Worm (Caenorhabditis elegans): ENCODE data around the gene C17F4.3.

Gene C17F4.3

DNA sequence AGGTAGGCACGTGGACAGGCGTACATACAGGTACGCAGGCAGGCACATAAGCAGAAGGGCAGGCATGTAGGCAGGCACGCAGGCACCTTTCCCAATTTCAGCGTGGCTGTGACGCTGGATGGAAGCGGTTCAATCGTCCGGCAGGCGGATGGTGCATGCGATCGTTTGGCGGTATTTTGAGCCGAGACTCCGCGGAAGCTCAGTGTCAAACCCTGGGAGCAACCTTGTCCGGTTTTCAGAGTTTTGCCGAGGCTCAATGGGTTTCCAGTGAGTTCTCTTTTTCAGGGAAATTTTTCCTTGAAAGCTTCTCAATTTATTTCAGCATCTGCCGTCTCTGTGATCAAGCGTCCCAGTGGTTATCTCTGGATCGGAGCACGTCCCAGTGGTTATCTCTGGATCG is 9.9 kb downstream of the C17F4.3 start:
- TF ChIP-seq aly-1 (tag; optimal IDR thresholded peaks at IDR 0.05), result no peak
- no peak for TF ChIP-seq pes-1 (GFP tag; IDR thresholded peaks at IDR 0.05)
- TF ChIP-seq hmbx-1 (tag; optimal IDR thresholded peaks at IDR 0.05), result no peak
- no peak for TF ChIP-seq ceh-13 (GFP tag; optimal IDR thresholded peaks at IDR 0.05)
- no peak for TF ChIP-seq hmg-4 (GFP tag; optimal IDR thresholded peaks at IDR 0.05)
- no peak for TF ChIP-seq sea-1 (GFP tag; conservative IDR thresholded peaks at IDR 0.05)
- TF ChIP-seq tra-4 (tag; optimal IDR thresholded peaks at IDR 0.05), result no peak
- TF ChIP-seq B0310.2 (tag; optimal IDR thresholded peaks at IDR 0.05), result no peak
- TF ChIP-seq tbx-37 (GFP tag; conservative IDR thresholded peaks at IDR 0.05), result no peak
- no peak for TF ChIP-seq ama-1 (optimal IDR thresholded peaks at IDR 0.05)
- TF ChIP-seq ets-7 (tag; optimal IDR thresholded peaks at IDR 0.05), result no peak
- TF ChIP-seq F13C5.2 (tag; optimal IDR thresholded peaks at IDR 0.05), result no peak
- no peak for TF ChIP-seq scrt-1 (GFP tag; IDR thresholded peaks at IDR 0.05)
- TF ChIP-seq flt-1 (GFP tag; IDR thresholded peaks at IDR 0.05), result no peak
- TF ChIP-seq ceh-36 (tag; optimal IDR thresholded peaks at IDR 0.05), result no peak
- TF ChIP-seq tbx-11 (GFP tag; IDR thresholded peaks at IDR 0.05), result no peak
- TF ChIP-seq hnd-1 (tag; optimal IDR thresholded peaks at IDR 0.05), result no peak

DNA sequence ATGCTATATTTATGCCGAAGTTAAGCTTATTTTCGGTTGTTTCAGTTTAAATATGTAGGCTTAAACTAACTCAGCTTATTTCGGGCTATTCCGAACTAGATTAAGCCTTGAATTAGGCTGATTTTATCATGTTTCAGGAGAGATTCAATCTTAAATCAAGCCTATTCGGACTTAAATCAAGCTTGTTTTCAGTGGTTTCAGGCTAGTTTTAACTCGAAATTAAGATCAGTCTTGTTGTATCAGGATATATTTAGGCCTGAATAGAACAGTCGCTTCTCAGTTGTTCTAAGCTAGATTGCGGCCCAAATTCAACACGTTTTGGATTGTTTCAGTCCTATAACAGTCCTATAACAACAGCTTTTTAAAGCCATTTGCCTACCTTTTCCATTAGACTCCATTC is 11.5 kb downstream of the C17F4.3 start:
- TF ChIP-seq tra-4 (tag; optimal IDR thresholded peaks at IDR 0.05) (no peak), aly-1 (tag; optimal IDR thresholded peaks at IDR 0.05) (no peak), hmbx-1 (tag; optimal IDR thresholded peaks at IDR 0.05) (no peak), flt-1 (GFP tag; IDR thresholded peaks at IDR 0.05) (no peak), ama-1 (optimal IDR thresholded peaks at IDR 0.05) (no peak), B0310.2 (tag; optimal IDR thresholded peaks at IDR 0.05) (no peak), tbx-37 (GFP tag; conservative IDR thresholded peaks at IDR 0.05) (no peak), pes-1 (GFP tag; IDR thresholded peaks at IDR 0.05) (no peak), hnd-1 (tag; optimal IDR thresholded peaks at IDR 0.05) (no peak)

- no peak for TF ChIP-seq hmbx-1 (tag; optimal IDR thresholded peaks at IDR 0.05)
- TF ChIP-seq ceh-13 (GFP tag; optimal IDR thresholded peaks at IDR 0.05), result no peak
- TF ChIP-seq tbx-11 (GFP tag; IDR thresholded peaks at IDR 0.05), result no peak
- no peak for TF ChIP-seq F13C5.2 (tag; optimal IDR thresholded peaks at IDR 0.05)
- no peak for TF ChIP-seq hnd-1 (tag; optimal IDR thresholded peaks at IDR 0.05)
- TF ChIP-seq scrt-1 (GFP tag; IDR thresholded peaks at IDR 0.05), result no peak
- no peak for TF ChIP-seq ets-7 (tag; optimal IDR thresholded peaks at IDR 0.05)
- TF ChIP-seq tbx-37 (GFP tag; conservative IDR thresholded peaks at IDR 0.05), result no peak
- TF ChIP-seq pes-1 (GFP tag; IDR thresholded peaks at IDR 0.05), result no peak
- no peak for TF ChIP-seq hmg-4 (GFP tag; optimal IDR thresholded peaks at IDR 0.05)
- TF ChIP-seq aly-1 (tag; optimal IDR thresholded peaks at IDR 0.05), result no peak
- no peak for TF ChIP-seq B0310.2 (tag; optimal IDR thresholded peaks at IDR 0.05)
- TF ChIP-seq tra-4 (tag; optimal IDR thresholded peaks at IDR 0.05), result no peak
- TF ChIP-seq flt-1 (GFP tag; IDR thresholded peaks at IDR 0.05), result no peak
- no peak for TF ChIP-seq ama-1 (optimal IDR thresholded peaks at IDR 0.05)
- TF ChIP-seq sea-1 (GFP tag; conservative IDR thresholded peaks at IDR 0.05), result no peak
- no peak for TF ChIP-seq ceh-36 (tag; optimal IDR thresholded peaks at IDR 0.05)
Measured at ce11 chrII:3259254-3259653, 18.9 kb downstream of the C17F4.3 start, which contains the start of gene gcy-19. gcy-19 (minus strand) TSS chrII:3259354.

DNA sequence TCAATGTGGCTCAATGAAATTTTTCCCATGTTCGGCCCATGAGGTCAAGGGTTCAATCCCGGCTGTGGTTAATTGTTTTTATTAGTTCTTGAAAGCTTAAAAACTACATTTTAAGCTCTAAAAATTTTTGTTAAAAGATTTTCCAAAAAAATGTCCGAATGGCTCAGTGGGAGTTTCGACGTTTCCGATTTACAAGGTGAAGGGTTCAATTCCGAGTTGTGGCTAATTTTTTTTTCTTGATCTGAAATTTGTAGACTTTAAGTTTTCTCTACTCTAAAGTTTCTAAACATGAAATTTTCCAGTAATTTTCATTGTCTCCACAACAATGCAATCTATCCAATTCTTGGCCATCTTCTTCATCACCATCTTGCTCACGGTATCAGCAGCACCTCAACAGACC is 22.2 kb downstream of the C17F4.3 start, which contains the start of gene F02E11.2:
TSS of gene F02E11.2 (plus strand) at position 301 of the 400 bp plus-strand sequence.
- TF ChIP-seq ets-7 (tag; optimal IDR thresholded peaks at IDR 0.05), result no peak
- TF ChIP-seq ceh-13 (GFP tag; optimal IDR thresholded peaks at IDR 0.05), result no peak
- no peak for TF ChIP-seq sea-1 (GFP tag; conservative IDR thresholded peaks at IDR 0.05)
- no peak for TF ChIP-seq ama-1 (optimal IDR thresholded peaks at IDR 0.05)

- no peak for TF ChIP-seq hmbx-1 (tag; optimal IDR thresholded peaks at IDR 0.05)
- no peak for TF ChIP-seq sea-1 (GFP tag; conservative IDR thresholded peaks at IDR 0.05)
- TF ChIP-seq tra-4 (tag; optimal IDR thresholded peaks at IDR 0.05), result no peak
- no peak for TF ChIP-seq flt-1 (GFP tag; IDR thresholded peaks at IDR 0.05)
- no peak for TF ChIP-seq ceh-13 (GFP tag; optimal IDR thresholded peaks at IDR 0.05)
- no peak for TF ChIP-seq tbx-37 (GFP tag; conservative IDR thresholded peaks at IDR 0.05)
- TF ChIP-seq F13C5.2 (tag; optimal IDR thresholded peaks at IDR 0.05), result no peak
Measured at ce11 chrII:3264704-3265103, 24.4 kb downstream of the C17F4.3 start.

DNA sequence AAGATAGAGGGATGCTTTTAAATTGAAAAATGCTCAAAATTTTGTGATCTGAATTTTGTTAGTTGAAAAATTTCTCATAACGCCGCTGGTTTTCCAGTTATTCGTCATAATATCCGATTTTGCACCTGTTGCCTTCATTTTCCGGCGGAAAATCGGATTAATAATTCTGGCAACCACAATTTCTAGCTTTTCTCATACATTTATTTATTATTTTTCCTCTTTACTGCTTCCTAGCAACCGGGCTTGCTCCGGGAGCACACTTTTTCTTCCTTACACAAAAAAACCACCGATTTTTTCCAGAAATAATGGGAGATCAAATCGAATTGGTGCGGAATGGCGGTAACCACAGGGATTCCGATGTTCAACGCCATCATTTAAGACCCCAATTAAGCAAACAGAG is 27.1 kb downstream of the C17F4.3 start, which contains the start of gene F02E11.7:
TSS of gene F02E11.7 (plus strand) at position 301 of the 400 bp plus-strand sequence.
- TF ChIP-seq scrt-1 (GFP tag; IDR thresholded peaks at IDR 0.05), result no peak
- no peak for TF ChIP-seq ceh-13 (GFP tag; optimal IDR thresholded peaks at IDR 0.05)
- no peak for TF ChIP-seq flt-1 (GFP tag; IDR thresholded peaks at IDR 0.05)
- no peak for TF ChIP-seq aly-1 (tag; optimal IDR thresholded peaks at IDR 0.05)
- TF ChIP-seq ama-1 (optimal IDR thresholded peaks at IDR 0.05), result no peak
- TF ChIP-seq ets-7 (tag; optimal IDR thresholded peaks at IDR 0.05), result no peak
- no peak for TF ChIP-seq B0310.2 (tag; optimal IDR thresholded peaks at IDR 0.05)
- no peak for TF ChIP-seq ceh-36 (tag; optimal IDR thresholded peaks at IDR 0.05)
- no peak for TF ChIP-seq sea-1 (GFP tag; conservative IDR thresholded peaks at IDR 0.05)
- TF ChIP-seq hmg-4 (GFP tag; optimal IDR thresholded peaks at IDR 0.05), result no peak
- no peak for TF ChIP-seq tbx-37 (GFP tag; conservative IDR thresholded peaks at IDR 0.05)
- TF ChIP-seq F13C5.2 (tag; optimal IDR thresholded peaks at IDR 0.05), result no peak

ce11 chrII:3267815-3268214 is 27.5 kb downstream of the C17F4.3 start:
- TF ChIP-seq B0310.2 (tag; optimal IDR thresholded peaks at IDR 0.05) (no peak), hmbx-1 (tag; optimal IDR thresholded peaks at IDR 0.05) (no peak), ceh-13 (GFP tag; optimal IDR thresholded peaks at IDR 0.05) (peak; percentile 49), F13C5.2 (tag; optimal IDR thresholded peaks at IDR 0.05) (no peak), ets-7 (tag; optimal IDR thresholded peaks at IDR 0.05) (no peak), aly-1 (tag; optimal IDR thresholded peaks at IDR 0.05) (no peak), tra-4 (tag; optimal IDR thresholded peaks at IDR 0.05) (no peak), tbx-11 (GFP tag; IDR thresholded peaks at IDR 0.05) (peak; percentile 58), hnd-1 (tag; optimal IDR thresholded peaks at IDR 0.05) (peak; percentile 1), scrt-1 (GFP tag; IDR thresholded peaks at IDR 0.05) (0 out of 2 replicates have a peak, but pooled peaks have one; percentile 19), sea-1 (GFP tag; conservative IDR thresholded peaks at IDR 0.05) (no peak), flt-1 (GFP tag; IDR thresholded peaks at IDR 0.05) (peak; percentile 60; the same call in 1 of the 2 replicates), ceh-36 (tag; optimal IDR thresholded peaks at IDR 0.05) (no peak), ama-1 (optimal IDR thresholded peaks at IDR 0.05) (no peak), hmg-4 (GFP tag; optimal IDR thresholded peaks at IDR 0.05) (no peak), pes-1 (GFP tag; IDR thresholded peaks at IDR 0.05) (peak; percentile 82), tbx-37 (GFP tag; conservative IDR thresholded peaks at IDR 0.05) (no peak)

All from whole organism, early embryonic.